Worm (Caenorhabditis elegans) whole organism, L4/young adult: ENCODE data around the gene T23B5.4.

Experiments
- W03F9.2 ChIP-seq: fragments of 150-350 bp; optimal IDR thresholded peaks from 2 replicates; lab custom pipeline; 2014; ENCODE audit warnings: missing biosample characterization, missing genetic modification characterization
- him-1 ChIP-seq: sonication (generic microtip); optimal IDR thresholded peaks from 2 replicates; lab custom pipeline; 2016; ENCODE audit warnings: missing genotype, missing genetic modification reagents, missing genetic modification characterization, missing compliant biosample characterization

DNA sequence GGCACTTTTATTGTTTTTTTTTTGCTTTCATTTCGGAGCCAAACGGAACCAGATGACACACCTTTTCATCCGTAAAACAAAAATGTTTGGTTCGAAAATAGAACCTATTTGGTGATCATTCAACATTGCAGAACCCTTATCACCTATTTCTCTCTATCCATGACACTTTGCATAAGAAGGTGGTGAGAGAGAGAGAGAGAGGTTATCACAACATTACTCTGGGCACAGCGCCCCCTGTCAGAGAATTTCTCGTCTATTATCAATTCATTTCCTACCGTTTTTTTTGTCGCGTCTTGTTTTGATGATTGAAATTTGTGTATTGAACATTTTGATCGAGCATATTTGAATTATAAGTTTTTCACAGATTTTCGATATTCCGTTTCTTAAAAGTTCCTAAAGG is 25.4 kb downstream of the T23B5.4 start:
- TF ChIP-seq W03F9.2 (no peak), him-1 (no peak)
